Fruit fly (Drosophila melanogaster): ENCODE measurements around the gene aux.

- no peak for TF ChIP-seq h (optimal IDR thresholded peaks at IDR 0.05)
- TF ChIP-seq ttk (optimal IDR thresholded peaks at IDR 0.05) = no peak
- TF ChIP-seq Myc (optimal IDR thresholded peaks at IDR 0.05) = no peak
Measured at dm6 chr3R:4228426-4228825, 16.8 kb downstream of the aux start.
